Fruit fly (Drosophila melanogaster): Measurements from ENCODE around the gene alt.

alt gene

dm6 chr3R:17686875-17687274, 4.6 kb upstream of the alt start, which contains the start of gene CG31249 (continued):
- TF ChIP-seq CG12659 (GFP tag; optimal IDR thresholded peaks at IDR 0.05): peak; percentile 69
- no peak for TF ChIP-seq Hr3 (GFP tag; optimal IDR thresholded peaks at IDR 0.05)
- no peak for TF ChIP-seq CG15696 (tag; optimal IDR thresholded peaks at IDR 0.05)
- TF ChIP-seq stwl (tag; optimal IDR thresholded peaks at IDR 0.05): peak; percentile 79
- TF ChIP-seq chif (GFP tag; optimal IDR thresholded peaks at IDR 0.05): no peak
- no peak for TF ChIP-seq HmgD (GFP tag; optimal IDR thresholded peaks at IDR 0.05)
- no peak for TF ChIP-seq phol (tag; optimal IDR thresholded peaks at IDR 0.05)
- TF ChIP-seq trem (tag; optimal IDR thresholded peaks at IDR 0.05): peak; percentile 98
- TF ChIP-seq Ets97D (GFP tag; optimal IDR thresholded peaks at IDR 0.05): peak; percentile 9
- TF ChIP-seq org-1 (GFP tag; optimal IDR thresholded peaks at IDR 0.05): no peak
- no peak for TF ChIP-seq ci (GFP tag; IDR thresholded peaks at IDR 0.05)
- peak; percentile 32; the same call in 1 of the 3 replicates for TF ChIP-seq vnd (GFP tag; IDR thresholded peaks at IDR 0.05; ENCODE audit: partially characterized antibody)
- no peak for TF ChIP-seq CG7987 (GFP tag; optimal IDR thresholded peaks at IDR 0.05)
- no peak for TF ChIP-seq z (GFP tag; IDR thresholded peaks at IDR 0.05)
- TF ChIP-seq Dbx (GFP tag; IDR thresholded peaks at IDR 0.05): peak; percentile 27; the same call in 1 of the 3 replicates
- no peak for TF ChIP-seq fd96Cb (tag; optimal IDR thresholded peaks at IDR 0.05)
- TF ChIP-seq tll (GFP tag; optimal IDR thresholded peaks at IDR 0.05): no peak
- TF ChIP-seq Dad (GFP tag; optimal IDR thresholded peaks at IDR 0.05): no peak
- no peak for TF ChIP-seq ash1 (GFP tag; optimal IDR thresholded peaks at IDR 0.05)
- TF ChIP-seq kah (GFP tag; optimal IDR thresholded peaks at IDR 0.05): no peak
- no peak for TF ChIP-seq dati (GFP tag; IDR thresholded peaks at IDR 0.05)
- no peak for TF ChIP-seq CG4820 (GFP tag; optimal IDR thresholded peaks at IDR 0.05)
- peak; percentile 80 for TF ChIP-seq Bgb (GFP tag; IDR thresholded peaks at IDR 0.05; ENCODE audit: partially characterized antibody)
- TF ChIP-seq dm (GFP tag; optimal IDR thresholded peaks at IDR 0.05): no peak
- no peak for TF ChIP-seq Atf6 (GFP tag; IDR thresholded peaks at IDR 0.05)
- no peak for TF ChIP-seq CG1233 (GFP tag; optimal IDR thresholded peaks at IDR 0.05)
- TF ChIP-seq Scr (GFP tag; IDR thresholded peaks at IDR 0.05; ENCODE audit: partially characterized antibody): peak; percentile 81
- peak; percentile 76 for TF ChIP-seq MBD-R2 (GFP tag; IDR thresholded peaks at IDR 0.05)
- no peak for TF ChIP-seq CG16815 (GFP tag; optimal IDR thresholded peaks at IDR 0.05)
- TF ChIP-seq Oli (tag; optimal IDR thresholded peaks at IDR 0.05): no peak
- TF ChIP-seq en (GFP tag; optimal IDR thresholded peaks at IDR 0.05): no peak
- no peak for TF ChIP-seq Six4 (GFP tag; optimal IDR thresholded peaks at IDR 0.05)
- peak; percentile 4 for TF ChIP-seq CG12155 (GFP tag; optimal IDR thresholded peaks at IDR 0.05)
- TF ChIP-seq CG6791 (GFP tag; IDR thresholded peaks at IDR 0.05; ENCODE audit: partially characterized antibody): peak; percentile 79
- TF ChIP-seq seq (GFP tag; IDR thresholded peaks at IDR 0.05): no peak
- no peak for TF ChIP-seq btn (GFP tag; optimal IDR thresholded peaks at IDR 0.05)
- no peak for TF ChIP-seq CG6175 (GFP tag; IDR thresholded peaks at IDR 0.05)
- TF ChIP-seq CoRest (tag; optimal IDR thresholded peaks at IDR 0.05): peak; percentile 26
- peak; percentile 86 for TF ChIP-seq Dll (GFP tag; IDR thresholded peaks at IDR 0.05; ENCODE audit: partially characterized antibody)
- TF ChIP-seq rib (GFP tag; IDR thresholded peaks at IDR 0.05): no peak
- no peak for TF ChIP-seq repo (GFP tag; optimal IDR thresholded peaks at IDR 0.05)
- no peak for TF ChIP-seq CG17568 (GFP tag; optimal IDR thresholded peaks at IDR 0.05)
- TF ChIP-seq crol (GFP tag; IDR thresholded peaks at IDR 0.05): no peak
- TF ChIP-seq Dref (GFP tag; IDR thresholded peaks at IDR 0.05): peak; percentile 77
- no peak for TF ChIP-seq pnt (GFP tag; optimal IDR thresholded peaks at IDR 0.05)
- no peak for TF ChIP-seq so (GFP tag; IDR thresholded peaks at IDR 0.05)
- no peak for TF ChIP-seq usp (GFP tag; optimal IDR thresholded peaks at IDR 0.05)
- TF ChIP-seq Ets65A (GFP tag): no peak
- peak in 1 of 3 experiments; percentile 9 for TF ChIP-seq lola (GFP tag; optimal IDR thresholded peaks at IDR 0.05)
- TF ChIP-seq CG14710 (tag; optimal IDR thresholded peaks at IDR 0.05): peak; percentile 18
- TF ChIP-seq Max (GFP tag; optimal IDR thresholded peaks at IDR 0.05): no peak
